Fruit fly (Drosophila melanogaster) whole organism, embryonic: ENCODE measurements around the gene CG34429.

Experiments
- B-H2 ChIP-seq: fragments of 200-800 bp; sonication (Bioruptor generic); optimal IDR thresholded peaks from 2 replicates; lab custom pipeline; 2018; ENCODE audit warnings: missing biosample characterization, mild to moderate bottlenecking, missing genetic modification characterization
- CG10959 ChIP-seq: fragments of 200-800 bp; sonication (Bioruptor generic); IDR thresholded peaks from 2 replicates; pipeline ENCODE4 v1.3.6; 2022; ENCODE audit warnings: missing biosample characterization, missing genetic modification characterization
- CG11085 ChIP-seq: fragments of 200-800 bp; sonication (Bioruptor generic); IDR thresholded peaks from 2 replicates; pipeline ENCODE4 v1.3.6; 2022; ENCODE audit warnings: missing biosample characterization, missing genetic modification characterization
- CG13775 ChIP-seq: fragments of 200-800 bp; sonication (Bioruptor generic); optimal IDR thresholded peaks from 3 replicates; lab custom pipeline; 2017; ENCODE audit warnings: missing biosample characterization, mild to moderate bottlenecking, missing genetic modification characterization
- CG14441 ChIP-seq: fragments of 200-800 bp; sonication (Bioruptor generic); IDR thresholded peaks from 2 replicates; pipeline ENCODE4 v1.3.6; 2022; ENCODE audit warnings: missing biosample characterization, missing genetic modification characterization
- CG14710 ChIP-seq: fragments of 200-800 bp; sonication (Bioruptor generic); optimal IDR thresholded peaks from 3 replicates; lab custom pipeline; 2019; ENCODE audit warnings: missing biosample characterization, mild to moderate bottlenecking, missing genetic modification characterization, moderate library complexity
- CG18764 ChIP-seq: fragments of 200-800 bp; sonication (Bioruptor generic); optimal IDR thresholded peaks from 3 replicates; lab custom pipeline; 2016; ENCODE audit warnings: missing biosample characterization, missing genetic modification characterization
- CG33213 ChIP-seq: fragments of 200-800 bp; sonication (Bioruptor generic); optimal IDR thresholded peaks from 3 replicates; lab custom pipeline; 2016; ENCODE audit warnings: missing biosample characterization, missing genetic modification characterization
- CG3847 ChIP-seq: fragments of 200-800 bp; sonication (Bioruptor generic); IDR thresholded peaks from 2 replicates; pipeline ENCODE4 v1.3.6; 2022; ENCODE audit warnings: missing biosample characterization, missing genetic modification characterization
- CG5180 ChIP-seq: fragments of 200-800 bp; sonication (Bioruptor generic); optimal IDR thresholded peaks from 3 replicates; lab custom pipeline; 2017; ENCODE audit warnings: missing biosample characterization, missing genetic modification characterization, mild to moderate bottlenecking, moderate library complexity, missing genetic modification reagents
- CG7357 ChIP-seq: fragments of 200-800 bp; sonication (Bioruptor generic); IDR thresholded peaks from 3 replicates; pipeline ENCODE4 v1.3.6; 2022; ENCODE audit warnings: missing biosample characterization, missing genetic modification characterization
- CG7987 ChIP-seq: fragments of 200-800 bp; sonication (Bioruptor generic); optimal IDR thresholded peaks from 2 replicates; lab custom pipeline; 2018; ENCODE audit warnings: missing biosample characterization, mild to moderate bottlenecking, missing genetic modification characterization, moderate library complexity
- CG8359 ChIP-seq: fragments of 200-800 bp; sonication (Bioruptor generic); optimal IDR thresholded peaks from 2 replicates; lab custom pipeline; 2017; ENCODE audit warnings: missing biosample characterization, mild to moderate bottlenecking, missing genetic modification characterization, borderline replicate concordance
- CG9797 ChIP-seq: fragments of 200-800 bp; sonication (Bioruptor generic); optimal IDR thresholded peaks from 3 replicates; lab custom pipeline; 2018; ENCODE audit warnings: missing biosample characterization, mild to moderate bottlenecking, missing genetic modification characterization
- CG9932 ChIP-seq: fragments of 200-800 bp; sonication (Bioruptor generic); IDR thresholded peaks from 2 replicates; pipeline ENCODE4 v1.3.6; 2022; ENCODE audit warnings: missing biosample characterization, missing genetic modification characterization
- D ChIP-seq, 2 experiments: fragments of 200-800 bp in 1 of 2; fragments of >200 bp in 1 of 2; sonication (Bioruptor generic) in 1 of 2; optimal IDR thresholded peaks; 2 replicates in 1 of 2; 3 replicates in 1 of 2; lab custom pipeline; 2017; ENCODE audit warnings: mild to moderate bottlenecking in 1 of 2, missing biosample characterization in 1 of 2, missing genetic modification characterization in 1 of 2, missing genetic modification reagents in 1 of 2
- Elba2 ChIP-seq: fragments of 200-800 bp; sonication (Bioruptor generic); optimal IDR thresholded peaks from 3 replicates; lab custom pipeline; 2016; ENCODE audit warnings: missing biosample characterization, missing genetic modification characterization
- Hand ChIP-seq: fragments of 200-800 bp; sonication (Bioruptor generic); optimal IDR thresholded peaks from 2 replicates; lab custom pipeline; 2017; ENCODE audit warnings: mild to moderate bottlenecking, missing biosample characterization, missing genetic modification reagents, missing genetic modification characterization
- HmgZ ChIP-seq: fragments of 200-800 bp; sonication (Bioruptor generic); optimal IDR thresholded peaks from 2 replicates; lab custom pipeline; 2018; ENCODE audit warnings: missing biosample characterization, mild to moderate bottlenecking, missing genetic modification characterization
- Hr39 ChIP-seq: fragments of >200 bp; optimal IDR thresholded peaks from 2 replicates; lab custom pipeline; 2017
- Jarid2 ChIP-seq: fragments of 200-800 bp; sonication (Bioruptor generic); optimal IDR thresholded peaks from 3 replicates; lab custom pipeline; 2017; ENCODE audit warnings: mild to moderate bottlenecking, missing biosample characterization, missing genetic modification reagents, missing genetic modification characterization
- Kr ChIP-seq: fragments of 200-800 bp; sonication (Bioruptor generic); optimal IDR thresholded peaks from 2 replicates; lab custom pipeline; 2017; ENCODE audit warnings: missing biosample characterization, mild to moderate bottlenecking, missing genetic modification characterization
- MBD-R2 ChIP-seq: fragments of 200-800 bp; sonication (Bioruptor generic); IDR thresholded peaks from 2 replicates; pipeline ENCODE4 v1.3.6; 2022; ENCODE audit warnings: missing biosample characterization, missing genetic modification characterization
- Med ChIP-seq: fragments of 200-800 bp; sonication (Bioruptor generic); peaks from one replicate; lab custom pipeline; 2016; ENCODE audit warnings: missing biosample characterization, missing genetic modification characterization, mild to moderate bottlenecking, inconsistent platforms, moderate library complexity
- Opbp ChIP-seq: fragments of 200-800 bp; sonication (Bioruptor generic); IDR thresholded peaks from 3 replicates; pipeline ENCODE4 v1.3.6; 2022; ENCODE audit warnings: missing biosample characterization, missing genetic modification characterization; ENCODE audit not compliant: partially characterized antibody
- Sry-β ChIP-seq: fragments of 200-800 bp; sonication (Bioruptor generic); optimal IDR thresholded peaks from 2 replicates; lab custom pipeline; 2018; ENCODE audit warnings: missing biosample characterization, mild to moderate bottlenecking, missing genetic modification characterization, moderate library complexity
- Ssrp ChIP-seq: fragments of 200-800 bp; sonication (Bioruptor generic); optimal IDR thresholded peaks from 2 replicates; lab custom pipeline; 2018; ENCODE audit warnings: missing biosample characterization, mild to moderate bottlenecking, missing genetic modification characterization, moderate library complexity
- cad ChIP-seq: fragments of >200 bp; optimal IDR thresholded peaks from 2 replicates; lab custom pipeline; 2017; ENCODE audit warnings: missing biosample characterization, missing genetic modification characterization
- corto ChIP-seq: fragments of 200-800 bp; sonication (Bioruptor generic); optimal IDR thresholded peaks from 2 replicates; lab custom pipeline; 2016; ENCODE audit warnings: missing biosample characterization, mild to moderate bottlenecking, missing genetic modification characterization, moderate library complexity
- emc ChIP-seq: fragments of 200-800 bp; sonication (Bioruptor generic); optimal IDR thresholded peaks from 2 replicates; lab custom pipeline; 2016; ENCODE audit warnings: missing biosample characterization, missing genetic modification characterization
- fru ChIP-seq: fragments of >200 bp; optimal IDR thresholded peaks from 2 replicates; lab custom pipeline; 2017
- gfzf ChIP-seq: fragments of 200-800 bp; sonication (Bioruptor generic); optimal IDR thresholded peaks from 2 replicates; lab custom pipeline; 2016; ENCODE audit warnings: missing biosample characterization, mild to moderate bottlenecking, missing genetic modification characterization, moderate library complexity
- gt ChIP-seq: fragments of 200-800 bp; sonication (Bioruptor generic); IDR thresholded peaks from 2 replicates; pipeline ENCODE4 v1.3.6; 2022; ENCODE audit warnings: missing biosample characterization, missing genetic modification characterization
- hbn ChIP-seq: fragments of 200-800 bp; sonication (Bioruptor generic); IDR thresholded peaks from 2 replicates; pipeline ENCODE4 v1.3.6; 2022; ENCODE audit warnings: missing biosample characterization, missing genetic modification characterization; ENCODE audit not compliant: partially characterized antibody
- klu ChIP-seq: fragments of 200-800 bp; sonication (Bioruptor generic); IDR thresholded peaks from 2 replicates; pipeline ENCODE4 v1.3.6; 2022; ENCODE audit warnings: missing biosample characterization, missing genetic modification characterization
- nom ChIP-seq: fragments of 200-800 bp; sonication (Bioruptor generic); optimal IDR thresholded peaks from 2 replicates; lab custom pipeline; 2017; ENCODE audit warnings: missing biosample characterization, missing genetic modification characterization, mild to moderate bottlenecking, moderate library complexity, missing genetic modification reagents
- otp ChIP-seq: fragments of 200-800 bp; sonication (Bioruptor generic); IDR thresholded peaks from 3 replicates; pipeline ENCODE4, ENCODE4 v1.3.6; 2022; ENCODE audit warnings: missing biosample characterization, missing genetic modification characterization
- pfk ChIP-seq: fragments of 200-800 bp; sonication (Bioruptor generic); optimal IDR thresholded peaks from 2 replicates; lab custom pipeline; 2018; ENCODE audit warnings: missing biosample characterization, mild to moderate bottlenecking, missing genetic modification characterization, moderate library complexity
- ranshi ChIP-seq: fragments of 200-800 bp; sonication (Bioruptor generic); IDR thresholded peaks from 2 replicates; pipeline ENCODE4 v1.3.6; 2022; ENCODE audit warnings: missing biosample characterization, missing genetic modification characterization
- shn ChIP-seq: fragments of 200-800 bp; sonication (Bioruptor generic); optimal IDR thresholded peaks from 3 replicates; lab custom pipeline; 2016; ENCODE audit warnings: missing biosample characterization, missing genetic modification characterization
- sob ChIP-seq: fragments of 200-800 bp; sonication (Bioruptor generic); IDR thresholded peaks from 2 replicates; pipeline ENCODE4 v1.3.6; 2022; ENCODE audit warnings: missing biosample characterization, missing genetic modification characterization
- sr ChIP-seq: fragments of 200-800 bp; sonication (Bioruptor generic); IDR thresholded peaks from 3 replicates; pipeline ENCODE4 v1.3.6; 2022; ENCODE audit warnings: missing biosample characterization, missing genetic modification characterization
- sug ChIP-seq: fragments of 200-800 bp; optimal IDR thresholded peaks from 2 replicates; lab custom pipeline; 2019; ENCODE audit warnings: missing biosample characterization, mild to moderate bottlenecking, missing genetic modification characterization, moderate library complexity
- unpg ChIP-seq: fragments of 200-800 bp; sonication (Bioruptor generic); optimal IDR thresholded peaks from 3 replicates; lab custom pipeline; 2018; ENCODE audit warnings: missing biosample characterization, mild to moderate bottlenecking, missing genetic modification characterization, moderate library complexity
- vnd ChIP-seq: fragments of 200-800 bp; sonication (Bioruptor generic); IDR thresholded peaks from 3 replicates; pipeline ENCODE4 v1.3.6; 2022; ENCODE audit warnings: missing biosample characterization, missing genetic modification characterization; ENCODE audit not compliant: partially characterized antibody
- wor ChIP-seq: fragments of 200-800 bp; sonication (Bioruptor generic); IDR thresholded peaks from 2 replicates; pipeline ENCODE4 v1.3.6; 2022; ENCODE audit warnings: missing biosample characterization, missing genetic modification characterization
- zen ChIP-seq: fragments of 200-800 bp; sonication (Bioruptor generic); optimal IDR thresholded peaks from 3 replicates; lab custom pipeline; 2018; ENCODE audit warnings: missing biosample characterization, mild to moderate bottlenecking, missing genetic modification characterization, moderate library complexity
- zen2 ChIP-seq: fragments of 200-800 bp; sonication (Bioruptor generic); IDR thresholded peaks from 3 replicates; pipeline ENCODE4 v1.3.6; 2022; ENCODE audit warnings: missing biosample characterization, missing genetic modification characterization; ENCODE audit not compliant: partially characterized antibody
- zfh1 ChIP-seq: fragments of 200-800 bp; sonication (Bioruptor generic); IDR thresholded peaks from 3 replicates; pipeline ENCODE4 v1.3.6; 2022; ENCODE audit warnings: missing biosample characterization, missing genetic modification characterization

Gene CG34429

dm6 chr3L:13041292-13042067 lies 21.4 kb upstream of the CG34429 start, which contains the start of gene RpS4 (continued):
- peak; percentile 99 for TF ChIP-seq Med (GFP tag; lab: Kevin White, UChicago)
- TF ChIP-seq CG8359 (GFP tag; lab: Kevin White, UChicago), result peak; percentile 85
- no peak for TF ChIP-seq D (optimal IDR thresholded peaks at IDR 0.05; lab: Kevin White, UChicago)
- TF ChIP-seq D (GFP tag; optimal IDR thresholded peaks at IDR 0.05; lab: Kevin White, UChicago), result peak; percentile 78
- TF ChIP-seq HmgZ (tag; lab: Kevin White, UChicago), result peak; percentile 92
- peak; percentile 82 for TF ChIP-seq CG5180 (GFP tag; lab: Kevin White, UChicago)
- no peak for TF ChIP-seq wor (GFP tag; lab: Robert Waterston, UW)
- TF ChIP-seq zen2 (GFP tag; lab: Robert Waterston, UW), result no peak
- TF ChIP-seq B-H2, result peak; percentile 98
- TF ChIP-seq CG33213 (GFP tag; lab: Kevin White, UChicago), result peak; percentile 91
- peak; percentile 92 for TF ChIP-seq otp (GFP tag; lab: Robert Waterston, UW)
- 0 out of 2 replicates have a peak, but pooled peaks have one; percentile 14 for TF ChIP-seq hbn (GFP tag; lab: Robert Waterston, UW)
- TF ChIP-seq shn (GFP tag; lab: Kevin White, UChicago), result peak; percentile 73
- TF ChIP-seq sr, result peak; percentile 92
- TF ChIP-seq gfzf (GFP tag; lab: Kevin White, UChicago), result peak; percentile 92
- peak; percentile 80 for TF ChIP-seq zen (tag; lab: Kevin White, UChicago)
- TF ChIP-seq Hr39, result no peak
- TF ChIP-seq CG14710, result peak; percentile 72
- TF ChIP-seq MBD-R2 (GFP tag; lab: Robert Waterston, UW), result peak; percentile 51
- TF ChIP-seq Elba2, result peak; percentile 38
- peak; percentile 93 for TF ChIP-seq Kr (GFP tag; lab: Kevin White, UChicago)
- TF ChIP-seq CG9932 (GFP tag; lab: Robert Waterston, UW), result peak; percentile 92
- peak; percentile 77 for TF ChIP-seq CG10959 (GFP tag; lab: Robert Waterston, UW)
- TF ChIP-seq gt (GFP tag; lab: Robert Waterston, UW), result peak; percentile 62; the same call in 1 of the 2 replicates
- peak; percentile 42 for TF ChIP-seq Ssrp (tag; lab: Kevin White, UChicago)
- peak; percentile 95 for TF ChIP-seq Hand (GFP tag; lab: Kevin White, UChicago)
- TF ChIP-seq pfk (GFP tag; lab: Kevin White, UChicago), result peak; percentile 85
- peak; percentile 77 for TF ChIP-seq CG11085 (GFP tag; lab: Robert Waterston, UW)
- peak; percentile 97 for TF ChIP-seq nom (GFP tag; lab: Kevin White, UChicago)
- TF ChIP-seq sug (tag; lab: Kevin White, UChicago), result peak; percentile 83
- peak; percentile 99 for TF ChIP-seq CG7987 (GFP tag; lab: Kevin White, UChicago)
- no peak; the same call in 1 of the 2 replicates for TF ChIP-seq klu (GFP tag; lab: Robert Waterston, UW)
- peak; percentile 80 for TF ChIP-seq ranshi (GFP tag; lab: Robert Waterston, UW)
- TF ChIP-seq corto (GFP tag; lab: Kevin White, UChicago), result no peak
- peak; percentile 68 for TF ChIP-seq emc
- no peak for TF ChIP-seq cad (GFP tag; lab: Kevin White, UChicago)
- TF ChIP-seq vnd, result no peak
- TF ChIP-seq CG13775 (GFP tag; lab: Kevin White, UChicago), result peak; percentile 91
- TF ChIP-seq CG18764, result peak; percentile 69
- no peak for TF ChIP-seq CG7357 (GFP tag; lab: Robert Waterston, UW)
- peak; percentile 71 for TF ChIP-seq Sry-β (GFP tag; lab: Kevin White, UChicago)
- peak; percentile 75 for TF ChIP-seq CG14441
- TF ChIP-seq Jarid2 (GFP tag; lab: Kevin White, UChicago), result peak; percentile 84
- peak; percentile 92 for TF ChIP-seq sob (GFP tag; lab: Robert Waterston, UW)
- TF ChIP-seq CG3847 (GFP tag; lab: Robert Waterston, UW), result peak; percentile 85
- peak; percentile 91 for TF ChIP-seq unpg (GFP tag; lab: Kevin White, UChicago)
- TF ChIP-seq Opbp (GFP tag; lab: Robert Waterston, UW), result peak; percentile 29; the same call in 2 of the 3 replicates
- no peak for TF ChIP-seq fru (lab: Kevin White, UChicago)
- TF ChIP-seq zfh1 (GFP tag; lab: Robert Waterston, UW), result peak; percentile 92
- TF ChIP-seq CG9797 (GFP tag; lab: Kevin White, UChicago), result peak; percentile 97
